Worm (Caenorhabditis elegans): ENCODE data around the gene col-44.

Gene col-44

ce11 chrX:13596003-13596767 is 4.9 kb downstream of the col-44 start, which contains the start of gene F54B11.5:
TSS of gene F54B11.5 (minus strand) at chrX:13596068.
- peak; percentile 7 for TF ChIP-seq nhr-23 (tag; optimal IDR thresholded peaks at IDR 0.05)
- peak; percentile 66 for TF ChIP-seq pha-4 (tag; optimal IDR thresholded peaks at IDR 0.05)
- no peak for TF ChIP-seq nhr-11 (tag; optimal IDR thresholded peaks at IDR 0.05)
- no peak for TF ChIP-seq ceh-82 (tag; optimal IDR thresholded peaks at IDR 0.05)
- peak; percentile 47 for TF ChIP-seq snpc-4 (tag; optimal IDR thresholded peaks at IDR 0.05)
- peak; percentile 28 for TF ChIP-seq lin-39 (tag; optimal IDR thresholded peaks at IDR 0.05)
- no peak for TF ChIP-seq elt-3 (tag; optimal IDR thresholded peaks at IDR 0.05)
- TF ChIP-seq lin-15B (tag; optimal IDR thresholded peaks at IDR 0.05): peak; percentile 49
- peak; percentile 60 for TF ChIP-seq nfya-1 (tag; optimal IDR thresholded peaks at IDR 0.05; ENCODE audit: insufficient read depth)
- no peak for TF ChIP-seq ztf-4 (tag; optimal IDR thresholded peaks at IDR 0.05)
- TF ChIP-seq fos-1 (tag; optimal IDR thresholded peaks at IDR 0.05): peak; percentile 21
- peak; percentile 20 for TF ChIP-seq nhr-25 (tag; optimal IDR thresholded peaks at IDR 0.05)
- TF ChIP-seq pqm-1 (tag; optimal IDR thresholded peaks at IDR 0.05): peak; percentile 52
- TF ChIP-seq elt-2 (tag; optimal IDR thresholded peaks at IDR 0.05): peak; percentile 65
- no peak for TF ChIP-seq mml-1 (tag; optimal IDR thresholded peaks at IDR 0.05)
- peak; percentile 76 for TF ChIP-seq hmg-11 (tag; optimal IDR thresholded peaks at IDR 0.05)
- no peak for TF ChIP-seq daf-12 (tag; optimal IDR thresholded peaks at IDR 0.05)
- no peak for TF ChIP-seq unc-39 (tag; optimal IDR thresholded peaks at IDR 0.05)

DNA sequence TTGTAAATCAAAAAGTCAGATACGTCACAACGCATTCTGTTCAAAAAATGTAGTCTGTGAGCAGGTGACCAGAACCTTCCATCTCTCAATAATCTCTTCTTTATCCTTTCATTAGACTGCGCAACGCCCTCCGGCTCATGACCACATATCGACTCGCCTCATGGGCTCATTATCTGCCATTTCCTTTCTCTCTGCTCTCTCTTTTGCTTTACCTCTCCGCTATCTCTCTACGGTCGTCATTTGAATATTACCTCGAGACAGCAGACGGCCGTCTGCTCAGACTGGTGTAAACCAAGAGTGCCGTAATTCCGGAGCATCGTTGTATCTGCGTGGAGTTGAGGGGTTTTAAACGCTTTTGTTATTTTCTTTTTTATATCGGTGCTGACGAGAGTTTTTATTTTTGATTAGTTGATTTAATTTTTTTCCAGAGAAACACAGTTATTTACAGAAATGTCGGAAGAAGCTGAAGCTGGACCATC is 6.8 kb downstream of the col-44 start, which contains the start of gene bra-1:
TSS of gene bra-1 (plus strand) at position 429 of the 479 bp plus-strand sequence.
- TF ChIP-seq lin-15B (tag; optimal IDR thresholded peaks at IDR 0.05) (peak; percentile 42), nfya-1 (tag; optimal IDR thresholded peaks at IDR 0.05; ENCODE audit: insufficient read depth) (peak; percentile 68), nhr-67 (tag; optimal IDR thresholded peaks at IDR 0.05) (no peak), fkh-10 (GFP tag; optimal IDR thresholded peaks at IDR 0.05) (peak; percentile 27), nhr-11 (tag; optimal IDR thresholded peaks at IDR 0.05) (peak; percentile 35), unc-62 (GFP tag; optimal IDR thresholded peaks at IDR 0.05) (no peak), lin-39 (tag; optimal IDR thresholded peaks at IDR 0.05) (peak; percentile 60), pha-4 (tag; optimal IDR thresholded peaks at IDR 0.05) (peak; percentile 68), tbx-2 (tag; optimal IDR thresholded peaks at IDR 0.05) (no peak), ceh-82 (tag; optimal IDR thresholded peaks at IDR 0.05) (no peak), snpc-4 (tag; optimal IDR thresholded peaks at IDR 0.05) (peak; percentile 27), ceh-28 (tag; optimal IDR thresholded peaks at IDR 0.05) (no peak), hmg-11 (tag; optimal IDR thresholded peaks at IDR 0.05) (peak; percentile 24), pqm-1 (tag; optimal IDR thresholded peaks at IDR 0.05) (peak; percentile 38), elt-2 (tag; optimal IDR thresholded peaks at IDR 0.05) (peak; percentile 51), egl-5 (tag; optimal IDR thresholded peaks at IDR 0.05) (no peak), nhr-77 (tag; optimal IDR thresholded peaks at IDR 0.05) (no peak), nhr-12 (tag; optimal IDR thresholded peaks at IDR 0.05) (no peak), R02D3.7 (tag; optimal IDR thresholded peaks at IDR 0.05) (no peak), eor-1 (tag; optimal IDR thresholded peaks at IDR 0.05) (no peak), ceh-16 (tag; optimal IDR thresholded peaks at IDR 0.05) (no peak)

DNA sequence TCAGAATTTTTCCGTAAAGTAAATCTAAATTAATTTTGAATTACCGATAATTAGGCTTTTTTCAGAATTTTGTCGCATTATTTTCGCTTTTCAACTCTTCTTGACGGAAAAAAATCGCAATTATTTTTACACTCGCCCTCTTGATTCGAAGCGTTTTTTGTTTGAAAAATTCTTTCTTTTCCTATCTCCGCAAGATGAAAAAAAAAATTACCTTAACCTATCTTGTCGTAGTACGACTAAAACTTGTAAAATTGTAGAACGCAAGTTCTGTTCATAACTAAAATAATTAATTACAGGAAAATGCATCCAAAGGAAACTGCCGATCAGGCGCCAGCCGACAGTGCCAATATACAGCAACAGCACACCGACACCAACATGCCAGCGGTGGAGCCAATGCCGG is 8.9 kb downstream of the col-44 start, which contains the start of gene F54B11.7:
TSS of gene F54B11.7 (plus strand) at position 301 of the 400 bp plus-strand sequence.
- TF ChIP-seq lin-39 (tag; optimal IDR thresholded peaks at IDR 0.05): no peak
- TF ChIP-seq ceh-9 (tag; optimal IDR thresholded peaks at IDR 0.05): no peak
- TF ChIP-seq nhr-76 (tag; optimal IDR thresholded peaks at IDR 0.05): no peak
- no peak for TF ChIP-seq jun-1 (tag; optimal IDR thresholded peaks at IDR 0.05)
- TF ChIP-seq ceh-28 (tag; optimal IDR thresholded peaks at IDR 0.05): no peak
- no peak for TF ChIP-seq nhr-237 (tag; optimal IDR thresholded peaks at IDR 0.05)
- no peak for TF ChIP-seq daf-12 (tag; optimal IDR thresholded peaks at IDR 0.05)
- no peak for TF ChIP-seq nhr-12 (tag; optimal IDR thresholded peaks at IDR 0.05)
- TF ChIP-seq nhr-43 (tag; optimal IDR thresholded peaks at IDR 0.05; ENCODE audit: poor library complexity, severe bottlenecking): no peak

DNA sequence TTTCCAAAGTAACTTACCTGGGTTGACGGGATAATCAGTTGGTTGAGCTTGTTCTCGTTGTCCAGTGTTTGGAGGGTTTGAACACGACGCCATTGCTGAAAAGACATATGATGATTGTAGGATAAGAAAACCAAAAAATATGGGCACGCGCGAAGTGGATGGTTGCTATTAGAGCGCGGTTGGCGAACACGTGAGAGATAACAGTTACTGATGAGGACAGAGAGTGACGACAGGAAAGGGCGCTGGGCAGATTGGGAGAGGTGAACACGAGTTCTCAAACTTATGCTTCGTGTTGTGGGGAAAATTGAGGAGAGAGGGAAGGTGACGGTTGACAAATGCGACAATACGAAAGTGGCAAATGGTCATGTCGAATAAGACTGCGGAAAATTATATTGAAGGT is 12.6 kb downstream of the col-44 start, which contains the start of gene F54B11.8:
TSS of gene F54B11.8 (minus strand) at position 101 of the 400 bp plus-strand sequence.
- TF ChIP-seq sea-2 (GFP tag; optimal IDR thresholded peaks at IDR 0.05) (no peak), ceh-28 (tag; optimal IDR thresholded peaks at IDR 0.05) (no peak), unc-39 (tag; optimal IDR thresholded peaks at IDR 0.05) (no peak), nfya-1 (tag; optimal IDR thresholded peaks at IDR 0.05; ENCODE audit: insufficient read depth) (no peak), pqm-1 (tag; optimal IDR thresholded peaks at IDR 0.05) (no peak), lin-15B (tag; optimal IDR thresholded peaks at IDR 0.05) (no peak), nhr-237 (tag; optimal IDR thresholded peaks at IDR 0.05) (no peak), lsy-12 (tag; optimal IDR thresholded peaks at IDR 0.05) (no peak), egl-5 (tag; optimal IDR thresholded peaks at IDR 0.05) (no peak), daf-12 (tag; optimal IDR thresholded peaks at IDR 0.05) (no peak)

Data from whole organism, L3 larva.